Fruit fly (Drosophila melanogaster) whole organism, adult: ENCODE results near the gene Aps.

ENCODE experiments used
- CG11617 ChIP-seq: fragments of 200-800 bp; sonication (Bioruptor generic); optimal IDR thresholded peaks from 2 replicates; lab custom pipeline; 2017; ENCODE audit warnings: mild to moderate bottlenecking, missing biosample characterization, missing genetic modification reagents, missing genetic modification characterization
- CG12768 ChIP-seq: fragments of 200-800 bp; sonication (Bioruptor generic); optimal IDR thresholded peaks from 2 replicates; lab custom pipeline; 2017; ENCODE audit warnings: missing biosample characterization, missing genetic modification characterization, mild to moderate bottlenecking, moderate library complexity, missing genetic modification reagents
- CG14711 ChIP-seq: fragments of 200-800 bp; sonication (Bioruptor generic); optimal IDR thresholded peaks from 2 replicates; lab custom pipeline; 2018; ENCODE audit warnings: missing biosample characterization, mild to moderate bottlenecking, missing genetic modification characterization, moderate library complexity
- CG1620 ChIP-seq: fragments of 200-800 bp; sonication (Bioruptor generic); optimal IDR thresholded peaks from 2 replicates; lab custom pipeline; 2016; ENCODE audit warnings: missing biosample characterization, missing genetic modification characterization
- CG33017 ChIP-seq: fragments of 200-800 bp; sonication (Bioruptor generic); optimal IDR thresholded peaks from 2 replicates; lab custom pipeline; 2018; ENCODE audit warnings: missing biosample characterization, mild to moderate bottlenecking, missing genetic modification characterization, moderate library complexity
- CG5204 ChIP-seq: fragments of 200-800 bp; sonication (Bioruptor generic); optimal IDR thresholded peaks from 2 replicates; lab custom pipeline; 2016; ENCODE audit warnings: missing biosample characterization, missing genetic modification characterization
- CG7045 ChIP-seq: fragments of 200-800 bp; sonication (Bioruptor generic); optimal IDR thresholded peaks from 2 replicates; lab custom pipeline; 2017; ENCODE audit warnings: missing biosample characterization, mild to moderate bottlenecking, missing genetic modification characterization
- CG7101 ChIP-seq: fragments of 200-800 bp; sonication (Bioruptor generic); optimal IDR thresholded peaks from 2 replicates; lab custom pipeline; 2018; ENCODE audit warnings: missing biosample characterization, mild to moderate bottlenecking, missing genetic modification characterization, moderate library complexity
- Clk ChIP-seq: fragments of 200-800 bp; sonication (Bioruptor generic); optimal IDR thresholded peaks from 2 replicates; lab custom pipeline; 2017; ENCODE audit warnings: missing biosample characterization, missing genetic modification characterization
- Crg-1 ChIP-seq: fragments of 200-800 bp; sonication (Bioruptor generic); optimal IDR thresholded peaks from 2 replicates; lab custom pipeline; 2016; ENCODE audit warnings: missing biosample characterization, missing genetic modification characterization
- Hr96 ChIP-seq: fragments of 200-800 bp; sonication (Bioruptor generic); optimal IDR thresholded peaks from 2 replicates; lab custom pipeline; 2016; ENCODE audit warnings: missing biosample characterization, missing genetic modification characterization
- Mnt ChIP-seq: fragments of 200-800 bp; sonication (Bioruptor generic); optimal IDR thresholded peaks from 2 replicates; lab custom pipeline; 2016; ENCODE audit warnings: missing biosample characterization, mild to moderate bottlenecking, missing genetic modification characterization
- bab1 ChIP-seq: fragments of 200-800 bp; sonication (Bioruptor generic); optimal IDR thresholded peaks from 3 replicates; lab custom pipeline; 2019; ENCODE audit warnings: missing biosample characterization, mild to moderate bottlenecking, missing genetic modification characterization, moderate library complexity
- cic ChIP-seq: fragments of 200-800 bp; sonication (Bioruptor generic); optimal IDR thresholded peaks from 2 replicates; lab custom pipeline; 2017; ENCODE audit warnings: missing biosample characterization, mild to moderate bottlenecking, missing genetic modification characterization, moderate library complexity
- cnc ChIP-seq, 2 experiments: fragments of >200 bp; optimal IDR thresholded peaks; 2 replicates each; lab custom pipeline; 2017
- kay ChIP-seq: fragments of 200-800 bp; sonication (Bioruptor generic); peaks from one replicate; lab custom pipeline; 2016; ENCODE audit warnings: missing biosample characterization, missing genetic modification characterization, borderline replicate concordance
- ovo ChIP-seq: fragments of 200-800 bp; sonication (Bioruptor generic); optimal IDR thresholded peaks from 2 replicates; lab custom pipeline; 2016; ENCODE audit warnings: missing biosample characterization, missing genetic modification characterization
- pad ChIP-seq: fragments of 200-800 bp; sonication (Bioruptor generic); optimal IDR thresholded peaks from 3 replicates; lab custom pipeline; 2017; ENCODE audit warnings: missing biosample characterization, missing genetic modification characterization, mild to moderate bottlenecking, moderate library complexity, missing genetic modification reagents
- tj ChIP-seq: fragments of 200-800 bp; sonication (Bioruptor generic); optimal IDR thresholded peaks from 3 replicates; lab custom pipeline; 2017; ENCODE audit warnings: missing biosample characterization, mild to moderate bottlenecking, missing genetic modification characterization, moderate library complexity
- toe ChIP-seq: fragments of 200-800 bp; sonication (Bioruptor generic); optimal IDR thresholded peaks from 2 replicates; lab custom pipeline; 2016; ENCODE audit warnings: missing biosample characterization, missing genetic modification characterization

Aps gene

dm6 chr3L:10869144-10869543, 29.8 kb downstream of the Aps start:
- TF ChIP-seq cic (GFP tag; lab: Kevin White, UChicago) = peak; percentile 20
- no peak for TF ChIP-seq CG33017 (tag; lab: Kevin White, UChicago)

dm6 chr3L:10867778-10868382, 31.0 kb downstream of the Aps start:
- TF ChIP-seq CG7101 (tag; lab: Kevin White, UChicago) = peak; percentile 54
- peak; percentile 57 for TF ChIP-seq Crg-1 (GFP tag; lab: Kevin White, UChicago)
- TF ChIP-seq cic (GFP tag; lab: Kevin White, UChicago) = peak; percentile 95
- peak; percentile 53 for TF ChIP-seq ovo
- TF ChIP-seq CG7045 (GFP tag; lab: Kevin White, UChicago) = peak; percentile 79
- peak; percentile 54 for TF ChIP-seq pad (GFP tag; lab: Kevin White, UChicago)
- peak; percentile 98 for TF ChIP-seq CG12768 (GFP tag; lab: Kevin White, UChicago)
- TF ChIP-seq CG11617 (GFP tag; lab: Kevin White, UChicago) = peak; percentile 43
- TF ChIP-seq Clk (GFP tag; lab: Kevin White, UChicago) = peak; percentile 28
- TF ChIP-seq CG5204 = peak; percentile 43
- no peak for TF ChIP-seq CG1620 (GFP tag; lab: Kevin White, UChicago)
- TF ChIP-seq tj = peak; percentile 62
- peak; percentile 99 for TF ChIP-seq kay (GFP tag; lab: Kevin White, UChicago)
- no peak for TF ChIP-seq Hr96 (GFP tag; lab: Kevin White, UChicago)
- peak; percentile 35 for TF ChIP-seq bab1 (GFP tag; lab: Kevin White, UChicago)
- peak; percentile 43 for TF ChIP-seq Mnt (GFP tag; lab: Kevin White, UChicago)
- TF ChIP-seq toe (GFP tag; lab: Kevin White, UChicago) = peak; percentile 52
- TF ChIP-seq CG33017 (tag; lab: Kevin White, UChicago) = peak; percentile 75
- TF ChIP-seq CG14711 (tag; lab: Kevin White, UChicago) = peak; percentile 35
- TF ChIP-seq cnc (optimal IDR thresholded peaks at IDR 0.05; lab: Kevin White, UChicago) = no peak

dm6 chr3L:10867380-10867648, 31.6 kb downstream of the Aps start:
- TF ChIP-seq kay (GFP tag; lab: Kevin White, UChicago) = peak; percentile 60
- TF ChIP-seq toe (GFP tag; lab: Kevin White, UChicago) = no peak

dm6 chr3L:10866633-10867379, 32.1 kb downstream of the Aps start:
- TF ChIP-seq Mnt (GFP tag; lab: Kevin White, UChicago) (no peak), CG14711 (tag; lab: Kevin White, UChicago) (peak; percentile 65), CG1620 (GFP tag; lab: Kevin White, UChicago) (peak; percentile 21), cic (GFP tag; lab: Kevin White, UChicago) (no peak), toe (GFP tag; lab: Kevin White, UChicago) (peak; percentile 47), CG33017 (tag; lab: Kevin White, UChicago) (peak; percentile 66), bab1 (GFP tag; lab: Kevin White, UChicago) (no peak), pad (GFP tag; lab: Kevin White, UChicago) (no peak), Clk (GFP tag; lab: Kevin White, UChicago) (peak; percentile 70), cnc (optimal IDR thresholded peaks at IDR 0.05; lab: Kevin White, UChicago) (no peak), CG11617 (GFP tag; lab: Kevin White, UChicago) (peak; percentile 45), CG5204 (peak; percentile 71), CG12768 (GFP tag; lab: Kevin White, UChicago) (peak; percentile 77), Hr96 (GFP tag; lab: Kevin White, UChicago) (peak; percentile 60), CG7045 (GFP tag; lab: Kevin White, UChicago) (peak; percentile 86), kay (GFP tag; lab: Kevin White, UChicago) (no peak), tj (peak; percentile 24), CG7101 (tag; lab: Kevin White, UChicago) (peak; percentile 36), Crg-1 (GFP tag; lab: Kevin White, UChicago) (peak; percentile 27), ovo (peak; percentile 17)

- TF ChIP-seq Crg-1 (GFP tag; lab: Kevin White, UChicago) (no peak), CG12768 (GFP tag; lab: Kevin White, UChicago) (peak; percentile 46), cic (GFP tag; lab: Kevin White, UChicago) (peak; percentile 15), cnc (optimal IDR thresholded peaks at IDR 0.05; lab: Kevin White, UChicago) (no peak), ovo (no peak), bab1 (GFP tag; lab: Kevin White, UChicago) (no peak), kay (GFP tag; lab: Kevin White, UChicago) (no peak), tj (no peak), CG11617 (GFP tag; lab: Kevin White, UChicago) (no peak), CG7045 (GFP tag; lab: Kevin White, UChicago) (no peak), CG1620 (GFP tag; lab: Kevin White, UChicago) (no peak), Hr96 (GFP tag; lab: Kevin White, UChicago) (peak; percentile 14), toe (GFP tag; lab: Kevin White, UChicago) (no peak), Mnt (GFP tag; lab: Kevin White, UChicago) (no peak), CG14711 (tag; lab: Kevin White, UChicago) (no peak), CG5204 (no peak), Clk (GFP tag; lab: Kevin White, UChicago) (no peak), CG33017 (tag; lab: Kevin White, UChicago) (no peak), pad (GFP tag; lab: Kevin White, UChicago) (no peak), CG7101 (tag; lab: Kevin White, UChicago) (no peak)
Measured at dm6 chr3L:10863925-10864324, 35.0 kb downstream of the Aps start.
